Worm (Caenorhabditis elegans) whole organism, L4/young adult: Measurements from ENCODE around the gene ZC404.16.

Source experiments
- W03F9.2 ChIP-seq: fragments of 150-350 bp; optimal IDR thresholded peaks from 2 replicates; lab custom pipeline; 2014; ENCODE audit warnings: missing biosample characterization, missing genetic modification characterization
- dao-5 ChIP-seq: sonication (generic microtip); optimal IDR thresholded peaks from 2 replicates; lab custom pipeline; 2016; ENCODE audit warnings: missing genotype, missing genetic modification characterization, moderate library complexity, missing compliant biosample characterization
- him-1 ChIP-seq: sonication (generic microtip); optimal IDR thresholded peaks from 2 replicates; lab custom pipeline; 2016; ENCODE audit warnings: missing genotype, missing genetic modification reagents, missing genetic modification characterization, missing compliant biosample characterization

The ZC404.16 gene

DNA sequence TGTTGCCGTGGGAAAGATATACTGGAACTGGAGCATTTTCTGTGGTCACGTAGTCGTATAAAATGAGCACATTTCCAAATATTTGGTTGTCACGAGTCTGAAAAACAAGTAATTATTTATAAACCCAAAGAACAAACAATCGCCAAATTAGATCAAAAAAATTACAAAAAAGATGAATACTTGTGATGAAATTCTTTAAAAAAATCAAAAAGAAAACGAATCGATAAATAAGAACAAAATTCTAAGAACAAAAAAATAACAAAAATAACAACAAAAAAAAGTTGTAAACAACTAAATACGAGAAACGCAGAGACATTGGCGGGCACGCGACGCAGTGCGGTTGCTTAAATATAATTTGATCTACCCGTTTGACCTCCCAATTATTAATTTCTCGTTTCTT, at the start of gene ZC404.16:
Gene ZC404.16 (minus strand): TSS at position 101 of the 400 bp plus-strand sequence.
- TF ChIP-seq him-1 (no peak), dao-5 (tag; lab: Kevin White, UChicago) (no peak), W03F9.2 (tag; lab: Kevin White, UChicago) (no peak)

DNA sequence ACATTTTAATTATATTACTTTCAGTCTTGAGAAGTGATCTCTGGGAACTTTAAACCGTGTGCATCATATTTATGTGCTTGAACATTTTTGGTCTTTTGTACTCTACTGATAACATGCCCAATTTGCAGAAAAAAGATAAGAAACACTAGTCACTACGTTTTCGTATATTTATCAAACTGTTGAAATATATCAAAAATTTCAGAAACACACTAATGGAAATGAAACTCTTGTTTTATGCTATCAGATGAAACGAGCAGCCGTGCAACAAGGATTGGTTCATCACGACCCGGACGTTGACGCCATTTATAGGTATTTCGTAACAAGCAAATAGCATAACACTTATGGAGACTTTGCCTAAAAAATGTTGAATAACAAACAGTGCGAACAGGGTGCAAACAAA, 49.8 kb upstream of the ZC404.16 start:
- no peak for TF ChIP-seq dao-5 (tag; lab: Kevin White, UChicago)
- TF ChIP-seq him-1, result no peak
- no peak for TF ChIP-seq W03F9.2 (tag; lab: Kevin White, UChicago)

DNA sequence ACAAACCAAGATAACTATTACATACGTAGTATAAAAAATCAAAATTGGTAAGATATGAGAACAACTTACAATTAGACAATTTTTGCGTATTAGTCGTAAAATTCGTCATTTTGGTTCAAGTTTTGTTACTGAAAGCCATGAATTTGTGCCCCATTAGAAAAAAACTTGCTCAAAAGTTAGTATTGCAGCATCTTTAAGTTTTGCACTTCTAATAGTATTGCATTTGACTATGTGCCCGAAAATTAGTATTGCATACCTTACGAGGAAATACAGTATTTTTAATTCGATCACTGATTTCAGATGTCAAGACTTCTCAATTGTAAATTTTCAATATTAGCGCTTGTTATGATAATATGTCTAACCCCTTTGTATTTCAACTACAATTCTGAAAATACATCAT, 47.9 kb upstream of the ZC404.16 start, which contains the start of gene T15B7.8:
Gene T15B7.8 (plus strand): TSS at position 301 of the 400 bp plus-strand sequence.
- TF ChIP-seq W03F9.2 (tag; lab: Kevin White, UChicago) (no peak), dao-5 (tag; lab: Kevin White, UChicago) (no peak), him-1 (no peak)

DNA sequence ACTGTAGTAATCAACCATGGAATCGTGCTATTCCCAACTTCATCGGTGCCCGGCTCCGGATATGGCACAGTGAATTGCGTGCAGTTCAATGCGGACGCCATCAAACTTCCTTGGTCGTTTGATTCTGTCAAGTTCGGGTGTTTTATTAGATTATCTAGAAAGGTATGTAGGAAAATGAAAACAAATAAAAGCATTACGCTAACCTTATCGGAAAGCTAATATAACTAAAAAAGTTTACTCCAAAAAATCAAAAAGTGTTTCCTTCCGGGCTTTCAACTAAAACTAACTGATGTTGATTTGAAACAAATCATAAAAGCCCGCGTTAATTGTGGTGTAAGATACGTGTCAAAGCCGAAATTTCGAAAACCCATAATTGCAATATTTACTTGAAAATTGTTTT, 46.2 kb upstream of the ZC404.16 start, which contains the start of gene dmsr-13:
Gene dmsr-13 (minus strand): TSS at position 101 of the 400 bp plus-strand sequence.
- TF ChIP-seq him-1, result no peak
- no peak for TF ChIP-seq dao-5 (tag; lab: Kevin White, UChicago)
- TF ChIP-seq W03F9.2 (tag; lab: Kevin White, UChicago), result no peak

DNA sequence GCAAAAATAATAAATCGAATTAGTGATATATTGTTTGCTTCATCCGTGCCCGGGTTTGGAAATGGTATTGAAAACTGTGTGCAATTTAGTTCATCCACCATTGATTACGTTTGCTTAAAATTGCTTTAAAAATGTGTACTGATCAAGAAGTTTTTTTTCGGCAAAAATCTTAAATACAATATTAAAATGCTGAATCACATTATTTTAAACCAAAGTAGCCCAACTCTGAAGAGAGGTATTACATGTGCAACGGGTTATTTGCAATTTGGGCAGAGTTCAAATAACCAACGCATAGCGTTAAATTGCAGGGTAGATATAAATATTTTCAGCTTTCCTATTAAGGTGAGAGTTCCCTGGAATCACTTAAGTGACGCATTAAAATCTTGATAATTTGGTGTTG, 43.5 kb upstream of the ZC404.16 start, which contains the start of gene dmsr-14:
Gene dmsr-14 (minus strand): TSS at position 101 of the 400 bp plus-strand sequence.
- no peak for TF ChIP-seq W03F9.2 (tag; lab: Kevin White, UChicago)
- TF ChIP-seq him-1, result no peak
- no peak for TF ChIP-seq dao-5 (tag; lab: Kevin White, UChicago)

DNA sequence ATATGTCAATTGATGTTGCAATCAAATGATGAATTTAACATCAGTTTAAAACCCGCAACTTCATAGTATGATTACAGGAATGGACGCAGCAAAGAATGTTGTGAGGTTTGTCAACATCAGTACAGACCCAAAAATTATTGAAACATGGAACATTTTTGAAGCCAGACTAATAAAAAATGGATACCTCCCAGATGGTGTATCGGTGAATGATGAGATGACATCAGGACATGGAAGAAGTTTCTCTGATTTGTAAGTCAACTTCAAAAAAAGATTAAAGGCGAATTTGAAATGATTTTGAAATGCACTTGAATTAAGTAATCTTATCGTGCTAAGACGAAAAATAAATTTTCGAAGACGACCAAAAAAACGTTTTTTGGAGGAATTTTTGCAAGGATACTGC, 40.2 kb upstream of the ZC404.16 start:
- TF ChIP-seq him-1 (no peak), W03F9.2 (tag; lab: Kevin White, UChicago) (no peak), dao-5 (tag; lab: Kevin White, UChicago) (no peak)

DNA sequence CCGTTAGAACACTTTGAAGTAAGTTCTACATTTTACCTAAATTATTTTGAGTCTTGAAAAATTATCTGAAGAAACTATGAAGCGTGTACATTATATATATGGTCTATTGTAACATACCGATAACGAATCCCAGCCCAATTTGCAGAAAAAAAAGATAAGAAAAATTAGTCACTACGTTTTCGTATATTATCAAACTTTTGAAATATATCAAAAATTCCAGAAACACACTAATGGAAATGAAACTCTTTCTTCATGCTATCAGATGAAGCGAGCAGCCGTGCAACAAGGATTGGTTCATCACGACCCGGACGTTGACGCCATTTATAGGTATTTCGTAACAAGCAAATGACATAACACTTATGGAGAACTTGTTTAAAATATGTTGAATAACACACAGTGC, 38.2 kb upstream of the ZC404.16 start:
- no peak for TF ChIP-seq him-1
- TF ChIP-seq dao-5 (tag; lab: Kevin White, UChicago), result no peak
- no peak for TF ChIP-seq W03F9.2 (tag; lab: Kevin White, UChicago)

DNA sequence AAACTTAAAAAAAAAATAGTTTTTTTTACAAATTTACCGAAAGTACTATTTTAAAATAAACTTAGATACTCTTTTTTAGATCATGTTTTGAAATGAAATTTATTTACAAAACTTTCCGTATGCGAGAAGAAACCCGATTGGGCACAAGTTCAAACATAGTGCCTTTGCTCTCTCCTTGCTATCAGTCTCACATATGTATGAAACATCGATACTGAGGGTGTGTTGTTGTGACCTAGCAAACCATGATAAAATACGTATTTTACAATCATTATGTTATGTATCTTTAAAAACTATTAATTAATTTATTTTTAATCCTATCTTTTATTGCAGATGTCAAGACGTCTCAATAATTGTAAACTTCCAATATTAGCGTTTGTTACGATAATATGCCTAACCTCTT, 36.5 kb upstream of the ZC404.16 start:
- TF ChIP-seq him-1, result no peak
- TF ChIP-seq dao-5 (tag; lab: Kevin White, UChicago), result no peak
- no peak for TF ChIP-seq W03F9.2 (tag; lab: Kevin White, UChicago)

DNA sequence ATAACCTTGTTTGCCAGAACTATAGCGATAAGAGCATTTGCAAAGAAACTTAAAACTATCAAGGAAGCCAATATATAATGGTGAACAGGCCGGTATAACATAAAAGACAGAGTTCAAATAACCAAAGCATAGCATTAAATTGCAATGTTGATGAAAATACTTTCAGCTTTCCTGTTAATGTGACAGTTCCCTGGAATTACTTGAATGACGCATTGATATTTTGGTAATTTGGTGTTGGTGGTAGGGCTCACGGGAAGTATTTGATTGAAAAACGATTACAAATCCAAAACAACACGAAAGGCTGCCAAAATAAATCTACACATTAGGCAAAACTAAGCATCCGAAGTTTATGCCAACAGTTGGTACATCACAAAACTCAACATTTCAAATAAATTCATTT, 35.3 kb upstream of the ZC404.16 start, which contains the start of gene dmsr-16:
Gene dmsr-16 (minus strand): TSS at position 101 of the 400 bp plus-strand sequence.
- TF ChIP-seq dao-5 (tag; lab: Kevin White, UChicago) (no peak), him-1 (no peak)

DNA sequence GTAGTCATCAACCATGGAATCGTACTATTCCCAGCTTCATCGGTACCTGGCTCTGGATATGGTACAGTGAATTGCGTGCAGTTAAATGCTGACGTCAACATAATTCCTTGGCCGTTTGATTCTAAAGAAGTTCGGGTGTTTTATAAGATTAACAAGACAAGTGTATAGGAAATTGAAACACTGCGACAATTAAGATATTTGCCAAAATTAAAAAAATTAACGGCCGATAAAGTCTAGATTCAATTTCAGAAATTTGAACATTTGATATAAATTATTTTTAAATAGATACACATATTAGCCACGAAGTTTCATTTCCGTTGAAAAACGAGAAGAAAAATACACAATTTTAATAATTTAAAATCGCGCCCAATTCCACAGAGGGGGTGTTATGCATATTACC, 32.7 kb upstream of the ZC404.16 start, which contains the start of gene dmsr-12:
Gene dmsr-12 (minus strand): TSS at position 101 of the 400 bp plus-strand sequence.
- no peak for TF ChIP-seq him-1
- TF ChIP-seq dao-5 (tag; lab: Kevin White, UChicago), result no peak
- no peak for TF ChIP-seq W03F9.2 (tag; lab: Kevin White, UChicago)

DNA sequence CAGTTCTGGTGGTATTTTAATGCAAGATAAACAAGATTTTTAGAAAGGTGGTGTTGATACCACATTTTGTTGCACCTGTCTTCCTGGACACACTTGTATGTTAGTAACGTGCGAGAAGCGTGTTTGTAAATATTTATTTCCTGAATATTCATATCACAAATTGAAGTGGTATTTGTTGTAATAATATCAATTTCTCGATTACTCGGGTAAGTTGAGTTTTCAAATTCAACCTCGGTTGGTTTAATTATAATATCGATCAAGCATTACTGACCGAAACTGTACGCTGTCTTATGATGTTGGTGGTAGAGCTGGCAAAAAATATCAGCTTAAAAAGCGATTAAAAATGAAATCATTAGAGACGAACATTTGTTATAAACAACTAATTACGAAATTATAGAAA, 30.4 kb upstream of the ZC404.16 start, which contains the start of gene dmsr-11:
Gene dmsr-11 (minus strand): TSS at position 101 of the 400 bp plus-strand sequence.
- TF ChIP-seq dao-5 (tag; lab: Kevin White, UChicago), result no peak

DNA sequence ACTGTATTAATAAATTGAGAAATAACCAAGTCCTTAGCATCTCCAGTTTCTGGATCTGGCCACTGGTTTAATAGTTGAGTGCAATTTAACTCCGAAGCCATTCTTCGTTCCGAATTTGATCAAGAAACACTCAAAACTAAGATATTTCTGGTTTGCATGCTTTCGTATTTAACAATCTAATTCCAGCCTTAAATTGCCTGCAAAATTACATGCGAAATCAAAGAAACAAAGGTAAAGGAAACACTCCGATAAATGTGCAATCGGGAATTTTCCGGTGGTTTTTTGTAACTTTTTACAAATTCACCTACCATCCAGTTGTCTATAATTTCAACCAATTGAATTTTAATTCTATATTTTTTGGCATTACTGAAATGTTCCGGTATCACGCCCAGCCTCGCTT, 28.2 kb upstream of the ZC404.16 start, which contains the start of gene dmsr-10:
Gene dmsr-10 (minus strand): TSS at position 101 of the 400 bp plus-strand sequence.
- no peak for TF ChIP-seq dao-5 (tag; lab: Kevin White, UChicago)
- no peak for TF ChIP-seq him-1
- TF ChIP-seq W03F9.2 (tag; lab: Kevin White, UChicago), result no peak

DNA sequence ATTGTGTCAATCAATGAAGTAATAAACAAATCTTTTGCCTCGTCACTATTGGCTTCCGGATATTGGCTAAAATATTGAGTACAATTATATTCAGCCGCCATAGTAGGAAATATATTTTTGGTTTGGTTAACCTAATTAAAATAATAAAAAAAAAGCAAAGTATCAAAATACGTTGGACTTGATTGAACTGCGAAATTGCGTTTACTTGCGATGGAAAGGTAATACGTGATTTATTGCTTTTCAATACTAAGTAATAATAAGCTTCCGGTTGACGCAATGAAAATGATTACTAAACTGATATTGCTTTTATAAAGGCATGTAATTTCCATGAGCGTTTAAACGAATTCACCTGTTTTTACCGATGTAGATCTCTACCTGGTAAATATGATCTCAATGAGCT, 25.9 kb upstream of the ZC404.16 start, which contains the start of gene dmsr-9:
Gene dmsr-9 (minus strand): TSS at position 101 of the 400 bp plus-strand sequence.
- TF ChIP-seq him-1 (no peak), dao-5 (tag; lab: Kevin White, UChicago) (no peak)

DNA sequence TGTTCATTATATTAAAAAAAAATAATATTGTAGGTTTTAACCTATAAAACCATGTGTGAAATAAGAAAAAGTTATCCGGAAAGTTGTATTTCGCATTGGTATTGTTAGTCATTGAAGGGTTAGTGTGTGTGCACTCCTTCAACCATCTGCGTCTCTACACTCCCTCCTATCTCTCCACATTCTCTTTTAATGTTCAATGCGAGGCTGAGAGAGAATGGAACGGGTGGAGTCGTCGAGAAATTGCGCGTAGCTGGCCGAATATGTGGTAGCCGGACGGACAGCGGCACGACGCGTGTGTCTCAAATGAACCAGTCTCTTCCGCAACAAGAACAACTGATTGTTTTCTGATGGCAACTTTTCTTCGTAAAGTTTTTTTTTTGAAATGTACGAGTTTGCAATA, 23.3 kb upstream of the ZC404.16 start:
- TF ChIP-seq him-1 (no peak), W03F9.2 (tag; lab: Kevin White, UChicago) (no peak), dao-5 (tag; lab: Kevin White, UChicago) (no peak)

DNA sequence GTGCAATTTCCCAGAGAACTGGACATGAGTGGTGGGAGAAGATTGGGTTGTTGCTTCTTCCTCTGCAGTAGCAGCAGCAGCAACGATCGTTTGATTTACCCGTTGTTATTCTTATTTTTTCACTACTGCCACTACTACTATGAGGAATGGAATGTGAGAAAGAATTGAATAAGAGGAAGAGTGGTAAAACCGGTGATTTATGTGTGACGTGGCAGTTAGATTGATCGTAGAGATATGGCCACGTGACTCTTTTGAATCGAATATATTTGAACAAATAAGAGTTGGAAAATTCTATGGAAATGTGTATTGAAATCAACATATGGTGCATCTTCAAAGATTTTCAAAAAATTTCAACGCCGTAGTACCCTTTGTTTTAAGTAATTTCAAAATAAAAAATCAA, 22.6 kb upstream of the ZC404.16 start:
- no peak for TF ChIP-seq dao-5 (tag; lab: Kevin White, UChicago)
- no peak for TF ChIP-seq W03F9.2 (tag; lab: Kevin White, UChicago)
